Fruit fly (Drosophila melanogaster): ENCODE data around the gene CG7156.

DNA sequence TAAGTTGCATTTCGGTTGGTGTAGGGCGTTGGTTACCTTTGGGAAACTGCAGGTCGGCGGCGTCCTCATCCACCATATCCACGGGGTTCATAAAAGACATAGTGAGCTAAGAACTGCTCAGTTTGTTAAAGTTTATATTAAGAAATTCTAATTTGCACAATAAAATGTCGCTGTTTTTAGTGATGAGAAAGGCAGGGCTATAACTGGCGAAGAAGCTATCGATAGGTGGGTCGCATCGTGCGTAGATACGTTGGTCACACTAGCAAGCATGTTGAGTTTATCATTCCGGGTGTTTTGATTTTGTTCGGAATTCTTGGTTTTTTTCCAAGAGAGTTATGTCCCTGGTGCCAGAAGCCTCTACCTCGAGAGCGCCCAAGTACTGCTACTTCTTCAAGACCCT is 13.3 kb upstream of the CG7156 start, which contains the start of the genes Ada2a, Polr2D, Tgs1 and moi:
- no peak for TF ChIP-seq CG10669 (GFP tag; optimal IDR thresholded peaks at IDR 0.05)
- no peak for TF ChIP-seq fd59A (GFP tag; optimal IDR thresholded peaks at IDR 0.05)
- no peak for TF ChIP-seq CG8632 (GFP tag; optimal IDR thresholded peaks at IDR 0.05)
- no peak for TF ChIP-seq CG11762 (GFP tag; optimal IDR thresholded peaks at IDR 0.05; ENCODE audit: insufficient read depth)
- no peak for TF ChIP-seq vri (GFP tag; optimal IDR thresholded peaks at IDR 0.05)
- no peak for TF ChIP-seq CG7368 (GFP tag; optimal IDR thresholded peaks at IDR 0.05)
